Fruit fly (Drosophila melanogaster) ovary, adult (tissue): Measurements from ENCODE around the gene CG43702.

ENCODE experiments used
- CG17801 ChIP-seq: fragments of 200-800 bp; optimal IDR thresholded peaks from 2 replicates; lab custom pipeline; 2019; ENCODE audit warnings: missing biosample characterization, mild to moderate bottlenecking, missing genetic modification characterization, moderate library complexity; ENCODE audit not compliant: partially characterized antibody

CG43702 gene

dm6 chr3L:21270480-21270879, 28.0 kb upstream of the CG43702 start, which contains the start of gene CG9389:
TSS of gene CG9389 (minus strand) at chr3L:21270580.
- no peak for TF ChIP-seq CG17801 (GFP tag; lab: Kevin White, UChicago)

dm6 chr3L:21273504-21273903, 25.0 kb upstream of the CG43702 start:
- TF ChIP-seq CG17801 (GFP tag; lab: Kevin White, UChicago), result no peak

DNA sequence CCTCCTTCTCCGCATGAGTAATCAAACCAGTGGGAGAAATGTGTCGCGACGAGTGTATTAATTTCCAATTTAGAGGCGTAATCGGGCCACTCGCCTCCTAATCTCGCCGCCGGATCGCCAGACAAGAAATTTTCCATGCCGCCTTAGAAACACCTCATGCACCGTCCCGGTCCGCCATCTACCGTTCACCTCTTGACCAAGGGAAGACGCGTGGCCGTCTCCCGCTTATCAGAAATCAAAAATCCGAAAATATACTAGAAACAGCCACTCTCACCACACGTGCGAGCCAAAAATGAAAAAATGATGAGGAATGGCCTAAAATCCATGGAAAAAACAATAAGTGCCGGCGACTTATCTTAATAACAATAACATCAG, 22.6 kb upstream of the CG43702 start:
- TF ChIP-seq CG17801 (GFP tag; lab: Kevin White, UChicago), result no peak

dm6 chr3L:21276296-21277257, 21.9 kb upstream of the CG43702 start:
- TF ChIP-seq CG17801 (GFP tag; lab: Kevin White, UChicago), result peak; percentile 78

DNA sequence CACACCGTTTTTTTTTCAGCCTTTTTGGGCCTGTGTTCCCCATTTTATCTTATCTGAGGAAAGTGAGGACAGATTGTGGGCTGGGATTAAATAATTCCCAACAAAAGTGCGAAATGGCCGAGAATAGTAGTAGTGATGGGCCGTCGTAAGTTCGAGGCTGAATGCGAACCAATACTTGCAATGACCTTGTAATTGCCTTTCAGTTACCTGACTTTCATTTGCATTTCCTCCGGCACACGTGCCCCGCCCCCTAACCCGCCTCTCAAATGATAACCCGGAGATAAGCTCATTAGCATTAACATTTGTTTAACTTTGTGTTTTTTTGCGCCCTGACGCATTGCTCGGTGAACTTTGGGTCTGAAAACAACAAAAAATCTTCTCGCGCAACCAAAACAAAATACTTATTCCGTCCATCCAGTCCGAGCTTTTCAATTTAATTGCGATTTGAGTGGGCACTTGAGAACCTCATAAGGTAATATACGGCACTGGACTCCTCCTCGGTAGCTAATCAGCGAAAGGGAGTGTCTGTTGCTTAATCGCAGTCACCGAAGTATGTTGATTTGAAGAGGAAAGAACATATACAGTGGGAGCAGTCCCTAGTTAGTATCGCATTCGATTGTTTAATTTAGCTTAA, 20.5 kb upstream of the CG43702 start:
- no peak for TF ChIP-seq CG17801 (GFP tag; lab: Kevin White, UChicago)

- TF ChIP-seq CG17801 (GFP tag; lab: Kevin White, UChicago), result no peak
Observed at dm6 chr3L:21279168-21279567, 19.3 kb upstream of the CG43702 start.

DNA sequence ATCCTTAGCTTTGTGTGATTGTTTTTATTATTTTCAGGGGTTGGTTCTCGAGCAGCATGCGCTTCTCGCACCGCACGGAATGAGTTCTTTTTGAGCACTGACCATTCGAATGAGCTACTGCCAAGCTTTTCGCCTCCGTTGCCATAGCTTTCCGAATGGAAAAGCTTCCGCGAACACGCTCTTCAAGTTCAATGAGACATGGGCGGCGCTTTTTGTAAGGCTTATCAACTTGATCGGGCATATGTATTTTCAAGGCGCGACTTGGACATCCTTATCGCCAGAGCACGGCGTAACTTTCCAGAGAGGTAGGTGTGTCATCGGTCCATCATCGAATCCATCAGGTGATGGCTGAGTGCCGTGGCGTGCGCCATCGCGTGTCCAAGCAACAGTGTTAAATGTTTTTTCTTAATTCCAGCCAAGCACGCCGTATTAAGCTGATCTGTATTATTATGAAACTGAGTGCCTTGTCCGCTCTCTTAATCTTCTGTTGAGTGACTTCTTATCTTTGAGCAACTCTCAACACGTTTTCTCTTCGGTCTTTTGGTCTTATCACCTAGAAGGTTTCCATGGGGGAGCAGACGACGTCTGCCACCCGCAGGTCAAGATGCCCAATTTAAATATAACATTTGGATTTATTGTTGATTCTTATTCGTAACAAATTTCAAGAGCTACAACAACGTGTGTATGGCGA, 18.5 kb upstream of the CG43702 start, which contains the start of gene AcCoAS:
AcCoAS (minus strand) TSS at position 368 of the 691 bp plus-strand sequence.
- TF ChIP-seq CG17801 (GFP tag; lab: Kevin White, UChicago), result peak; percentile 82

DNA sequence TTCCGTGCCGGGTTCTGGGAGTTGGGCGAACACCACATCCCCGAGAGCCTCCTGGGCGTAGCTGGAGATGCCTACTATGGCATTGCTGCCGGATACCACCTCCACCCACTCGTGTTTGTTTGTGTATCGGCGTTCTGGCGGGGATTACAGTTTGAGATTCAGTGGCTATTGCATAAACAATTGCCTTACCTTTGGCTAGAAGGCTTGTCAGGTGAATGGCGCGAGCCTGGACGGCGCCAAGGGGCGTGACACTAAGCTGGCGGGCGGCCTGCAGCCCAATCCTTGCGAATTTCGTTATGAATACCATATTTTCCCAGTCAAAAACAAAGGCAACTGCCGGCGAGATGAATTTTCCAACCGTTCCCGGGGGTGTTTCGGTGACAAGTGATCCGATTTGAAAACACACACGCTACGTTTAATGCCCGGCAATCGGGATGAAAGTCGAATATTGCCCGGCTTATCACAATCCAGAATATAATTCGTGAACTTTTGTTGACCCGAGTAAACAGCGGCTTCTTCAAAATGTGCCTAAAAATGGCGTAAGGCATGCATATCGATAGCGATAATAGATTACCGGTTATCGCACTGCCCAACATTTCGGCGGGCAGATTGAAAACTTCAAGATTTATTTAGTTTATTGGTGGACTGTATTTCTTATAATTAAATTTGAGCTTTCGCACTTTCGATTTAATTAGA, 17.3 kb upstream of the CG43702 start, which contains the start of gene ppl:
ppl (minus strand) TSS at position 511 of the 696 bp plus-strand sequence.
- no peak for TF ChIP-seq CG17801 (GFP tag; lab: Kevin White, UChicago)

dm6 chr3L:21281706-21282105, 16.8 kb upstream of the CG43702 start:
- TF ChIP-seq CG17801 (GFP tag; lab: Kevin White, UChicago), result no peak

DNA sequence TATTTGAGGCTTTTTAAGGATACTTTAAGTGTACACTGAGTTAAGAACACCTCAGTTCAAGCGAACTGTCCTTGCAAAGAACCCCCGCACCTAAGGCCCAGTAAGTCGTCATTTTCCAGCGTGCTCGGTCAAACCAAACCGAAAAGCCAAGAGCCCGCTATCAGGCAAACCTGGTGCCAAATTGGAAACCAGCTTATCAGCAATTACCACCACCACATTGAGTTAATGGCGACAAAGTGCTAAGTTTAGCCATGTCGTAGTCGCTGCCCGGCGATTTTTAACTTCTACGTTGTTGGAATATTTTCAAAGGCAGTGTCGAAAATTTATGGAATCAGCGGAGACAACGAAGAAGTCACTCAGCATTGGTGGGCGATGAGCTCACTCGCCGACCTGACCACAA, 15.7 kb upstream of the CG43702 start:
- no peak for TF ChIP-seq CG17801 (GFP tag; lab: Kevin White, UChicago)

dm6 chr3L:21283795-21284194, 14.7 kb upstream of the CG43702 start:
- TF ChIP-seq CG17801 (GFP tag; lab: Kevin White, UChicago), result no peak

dm6 chr3L:21284720-21285638, 13.5 kb upstream of the CG43702 start:
- TF ChIP-seq CG17801 (GFP tag; lab: Kevin White, UChicago), result no peak

dm6 chr3L:21285639-21286338, 12.7 kb upstream of the CG43702 start, which contains the start of the genes CG12974 and pzg:
TSS of gene CG12974 (minus strand) at chr3L:21285962.
TSS of gene pzg (plus strand) at chr3L:21286099.
- TF ChIP-seq CG17801 (GFP tag; lab: Kevin White, UChicago), result peak; percentile 89
